Fruit fly (Drosophila melanogaster) whole organism, adult: Measurements from ENCODE around the gene Shc.

Source experiments
- CG11617 ChIP-seq: fragments of 200-800 bp; sonication (Bioruptor generic); optimal IDR thresholded peaks from 2 replicates; lab custom pipeline; 2017; ENCODE audit warnings: mild to moderate bottlenecking, missing biosample characterization, missing genetic modification reagents, missing genetic modification characterization
- CG12768 ChIP-seq: fragments of 200-800 bp; sonication (Bioruptor generic); optimal IDR thresholded peaks from 2 replicates; lab custom pipeline; 2017; ENCODE audit warnings: missing biosample characterization, missing genetic modification characterization, mild to moderate bottlenecking, moderate library complexity, missing genetic modification reagents
- CG14711 ChIP-seq: fragments of 200-800 bp; sonication (Bioruptor generic); optimal IDR thresholded peaks from 2 replicates; lab custom pipeline; 2018; ENCODE audit warnings: missing biosample characterization, mild to moderate bottlenecking, missing genetic modification characterization, moderate library complexity
- CG1620 ChIP-seq: fragments of 200-800 bp; sonication (Bioruptor generic); optimal IDR thresholded peaks from 2 replicates; lab custom pipeline; 2016; ENCODE audit warnings: missing biosample characterization, missing genetic modification characterization
- CG33017 ChIP-seq: fragments of 200-800 bp; sonication (Bioruptor generic); optimal IDR thresholded peaks from 2 replicates; lab custom pipeline; 2018; ENCODE audit warnings: missing biosample characterization, mild to moderate bottlenecking, missing genetic modification characterization, moderate library complexity
- CG5204 ChIP-seq: fragments of 200-800 bp; sonication (Bioruptor generic); optimal IDR thresholded peaks from 2 replicates; lab custom pipeline; 2016; ENCODE audit warnings: missing biosample characterization, missing genetic modification characterization
- CG7045 ChIP-seq: fragments of 200-800 bp; sonication (Bioruptor generic); optimal IDR thresholded peaks from 2 replicates; lab custom pipeline; 2017; ENCODE audit warnings: missing biosample characterization, mild to moderate bottlenecking, missing genetic modification characterization
- CG7101 ChIP-seq: fragments of 200-800 bp; sonication (Bioruptor generic); optimal IDR thresholded peaks from 2 replicates; lab custom pipeline; 2018; ENCODE audit warnings: missing biosample characterization, mild to moderate bottlenecking, missing genetic modification characterization, moderate library complexity
- Clk ChIP-seq: fragments of 200-800 bp; sonication (Bioruptor generic); optimal IDR thresholded peaks from 2 replicates; lab custom pipeline; 2017; ENCODE audit warnings: missing biosample characterization, missing genetic modification characterization
- Crg-1 ChIP-seq: fragments of 200-800 bp; sonication (Bioruptor generic); optimal IDR thresholded peaks from 2 replicates; lab custom pipeline; 2016; ENCODE audit warnings: missing biosample characterization, missing genetic modification characterization
- Hr96 ChIP-seq: fragments of 200-800 bp; sonication (Bioruptor generic); optimal IDR thresholded peaks from 2 replicates; lab custom pipeline; 2016; ENCODE audit warnings: missing biosample characterization, missing genetic modification characterization
- Mnt ChIP-seq: fragments of 200-800 bp; sonication (Bioruptor generic); optimal IDR thresholded peaks from 2 replicates; lab custom pipeline; 2016; ENCODE audit warnings: missing biosample characterization, mild to moderate bottlenecking, missing genetic modification characterization
- bab1 ChIP-seq: fragments of 200-800 bp; sonication (Bioruptor generic); optimal IDR thresholded peaks from 3 replicates; lab custom pipeline; 2019; ENCODE audit warnings: missing biosample characterization, mild to moderate bottlenecking, missing genetic modification characterization, moderate library complexity
- cic ChIP-seq: fragments of 200-800 bp; sonication (Bioruptor generic); optimal IDR thresholded peaks from 2 replicates; lab custom pipeline; 2017; ENCODE audit warnings: missing biosample characterization, mild to moderate bottlenecking, missing genetic modification characterization, moderate library complexity
- cnc ChIP-seq, 2 experiments: fragments of >200 bp; optimal IDR thresholded peaks; 2 replicates each; lab custom pipeline; 2017
- kay ChIP-seq: fragments of 200-800 bp; sonication (Bioruptor generic); peaks from one replicate; lab custom pipeline; 2016; ENCODE audit warnings: missing biosample characterization, missing genetic modification characterization, borderline replicate concordance
- ovo ChIP-seq: fragments of 200-800 bp; sonication (Bioruptor generic); optimal IDR thresholded peaks from 2 replicates; lab custom pipeline; 2016; ENCODE audit warnings: missing biosample characterization, missing genetic modification characterization
- pad ChIP-seq: fragments of 200-800 bp; sonication (Bioruptor generic); optimal IDR thresholded peaks from 3 replicates; lab custom pipeline; 2017; ENCODE audit warnings: missing biosample characterization, missing genetic modification characterization, mild to moderate bottlenecking, moderate library complexity, missing genetic modification reagents
- tj ChIP-seq: fragments of 200-800 bp; sonication (Bioruptor generic); optimal IDR thresholded peaks from 3 replicates; lab custom pipeline; 2017; ENCODE audit warnings: missing biosample characterization, mild to moderate bottlenecking, missing genetic modification characterization, moderate library complexity
- toe ChIP-seq: fragments of 200-800 bp; sonication (Bioruptor generic); optimal IDR thresholded peaks from 2 replicates; lab custom pipeline; 2016; ENCODE audit warnings: missing biosample characterization, missing genetic modification characterization

Shc gene

dm6 chr3L:9381602-9382001 is 45.2 kb upstream of the Shc start, which contains the start of gene Hsp23:
Gene Hsp23, plus strand, starts transcription at chr3L:9381882.
- TF ChIP-seq kay (GFP tag; lab: Kevin White, UChicago) = no peak
- no peak for TF ChIP-seq CG7101 (tag; lab: Kevin White, UChicago)
- TF ChIP-seq Crg-1 (GFP tag; lab: Kevin White, UChicago) = no peak
- no peak for TF ChIP-seq cic (GFP tag; lab: Kevin White, UChicago)
- no peak for TF ChIP-seq CG11617 (GFP tag; lab: Kevin White, UChicago)
- no peak for TF ChIP-seq Hr96 (GFP tag; lab: Kevin White, UChicago)
- no peak for TF ChIP-seq cnc (optimal IDR thresholded peaks at IDR 0.05; lab: Kevin White, UChicago)
- TF ChIP-seq Mnt (GFP tag; lab: Kevin White, UChicago) = no peak
- no peak for TF ChIP-seq toe

- TF ChIP-seq Mnt (GFP tag; lab: Kevin White, UChicago) (peak; percentile 96), CG7101 (tag; lab: Kevin White, UChicago) (peak; percentile 98), tj (GFP tag; lab: Kevin White, UChicago) (peak; percentile 75), Clk (GFP tag; lab: Kevin White, UChicago) (peak; percentile 92), CG5204 (GFP tag; lab: Kevin White, UChicago) (peak; percentile 93), CG11617 (GFP tag; lab: Kevin White, UChicago) (peak; percentile 96), ovo (GFP tag; lab: Kevin White, UChicago) (peak; percentile 77), CG7045 (GFP tag; lab: Kevin White, UChicago) (peak; percentile 97), CG1620 (peak; percentile 88), bab1 (peak; percentile 99), CG33017 (tag; lab: Kevin White, UChicago) (peak; percentile 99), CG14711 (tag; lab: Kevin White, UChicago) (peak; percentile 97), pad (GFP tag; lab: Kevin White, UChicago) (peak; percentile 92), toe (peak; percentile 93), Hr96 (GFP tag; lab: Kevin White, UChicago) (peak; percentile 97), cnc (optimal IDR thresholded peaks at IDR 0.05; lab: Kevin White, UChicago) (peak in 1 of 2 experiments; percentile 69), Crg-1 (GFP tag; lab: Kevin White, UChicago) (peak; percentile 97), cic (GFP tag; lab: Kevin White, UChicago) (peak; percentile 91), CG12768 (GFP tag; lab: Kevin White, UChicago) (peak; percentile 99), kay (GFP tag; lab: Kevin White, UChicago) (peak; percentile 99)
Observed at dm6 chr3L:9383345-9384075, 43.3 kb upstream of the Shc start, which contains the start of gene Hsp27. Gene Hsp27, plus strand, starts transcription at chr3L:9384063.

DNA sequence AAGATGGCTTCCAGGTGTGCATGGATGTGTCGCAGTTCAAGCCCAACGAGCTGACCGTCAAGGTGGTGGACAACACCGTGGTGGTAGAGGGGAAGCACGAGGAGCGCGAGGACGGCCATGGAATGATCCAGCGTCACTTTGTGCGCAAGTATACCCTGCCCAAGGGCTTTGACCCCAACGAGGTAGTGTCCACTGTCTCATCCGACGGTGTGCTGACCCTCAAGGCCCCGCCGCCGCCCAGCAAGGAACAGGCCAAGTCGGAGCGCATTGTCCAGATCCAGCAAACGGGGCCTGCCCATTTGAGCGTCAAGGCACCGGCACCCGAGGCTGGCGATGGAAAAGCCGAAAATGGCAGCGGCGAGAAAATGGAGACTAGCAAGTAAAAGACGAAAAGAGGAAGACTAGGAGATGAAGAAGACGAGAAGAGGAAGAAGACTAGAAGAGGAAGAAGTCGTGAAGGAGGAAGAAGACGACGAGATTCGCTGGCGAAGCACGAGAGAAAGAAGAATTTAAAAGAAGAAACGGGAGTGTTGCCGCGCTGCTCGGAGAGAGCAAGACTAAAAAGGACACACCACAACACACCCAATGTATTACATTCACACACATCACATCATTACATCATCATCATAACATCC is 42.2 kb upstream of the Shc start:
- TF ChIP-seq CG14711 (tag; lab: Kevin White, UChicago) (no peak), Mnt (GFP tag; lab: Kevin White, UChicago) (no peak), pad (GFP tag; lab: Kevin White, UChicago) (no peak), bab1 (no peak), CG5204 (GFP tag; lab: Kevin White, UChicago) (no peak), CG7045 (GFP tag; lab: Kevin White, UChicago) (no peak)

DNA sequence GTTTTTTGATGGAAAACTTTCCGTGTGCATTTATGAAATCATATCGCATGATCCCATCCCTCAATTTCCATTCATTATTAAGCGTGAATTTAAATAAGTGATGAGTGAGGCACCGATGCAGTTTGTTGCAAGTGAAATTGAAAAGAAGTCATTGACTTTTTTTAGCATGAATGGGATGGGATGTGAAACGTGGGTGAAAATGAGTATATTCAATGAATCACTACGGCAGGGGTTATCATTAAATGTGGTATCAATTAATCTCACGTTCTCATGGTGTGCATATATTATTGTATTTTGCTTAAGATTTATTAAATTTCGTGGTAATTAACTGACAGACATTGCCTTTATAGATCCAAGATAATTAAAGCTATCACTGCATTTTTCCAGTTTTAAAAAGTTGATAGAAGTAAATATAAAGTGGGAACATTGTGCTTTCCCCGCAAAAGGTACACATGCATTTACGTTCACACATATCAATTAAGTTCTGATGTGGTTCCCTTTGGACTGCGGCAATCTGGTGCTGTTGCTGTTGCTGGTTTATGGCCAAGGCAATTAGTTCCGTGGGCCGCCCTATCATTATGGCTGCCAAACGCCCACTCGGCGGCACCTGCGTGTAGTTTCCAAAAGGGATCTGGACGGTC is 35.4 kb upstream of the Shc start:
- TF ChIP-seq CG7045 (GFP tag; lab: Kevin White, UChicago) = peak; percentile 33
- peak; percentile 20 for TF ChIP-seq CG12768 (GFP tag; lab: Kevin White, UChicago)
- no peak for TF ChIP-seq Mnt (GFP tag; lab: Kevin White, UChicago)
- no peak for TF ChIP-seq ovo (GFP tag; lab: Kevin White, UChicago)
- TF ChIP-seq Clk (GFP tag; lab: Kevin White, UChicago) = no peak
- TF ChIP-seq pad (GFP tag; lab: Kevin White, UChicago) = no peak
- TF ChIP-seq cic (GFP tag; lab: Kevin White, UChicago) = peak; percentile 70
- peak; percentile 84 for TF ChIP-seq kay (GFP tag; lab: Kevin White, UChicago)
- no peak for TF ChIP-seq toe
- no peak for TF ChIP-seq CG5204 (GFP tag; lab: Kevin White, UChicago)
- TF ChIP-seq tj (GFP tag; lab: Kevin White, UChicago) = peak; percentile 34
- no peak for TF ChIP-seq CG7101 (tag; lab: Kevin White, UChicago)
- TF ChIP-seq CG11617 (GFP tag; lab: Kevin White, UChicago) = no peak
- no peak for TF ChIP-seq CG33017 (tag; lab: Kevin White, UChicago)
- no peak for TF ChIP-seq cnc (optimal IDR thresholded peaks at IDR 0.05; lab: Kevin White, UChicago)

dm6 chr3L:9396038-9396437 is 30.8 kb upstream of the Shc start:
- peak; percentile 9 for TF ChIP-seq CG7045 (GFP tag; lab: Kevin White, UChicago)
- no peak for TF ChIP-seq CG11617 (GFP tag; lab: Kevin White, UChicago)
- TF ChIP-seq Mnt (GFP tag; lab: Kevin White, UChicago) = no peak
- TF ChIP-seq CG7101 (tag; lab: Kevin White, UChicago) = no peak
- TF ChIP-seq CG12768 (GFP tag; lab: Kevin White, UChicago) = peak; percentile 49
- peak; percentile 76 for TF ChIP-seq cic (GFP tag; lab: Kevin White, UChicago)
- TF ChIP-seq ovo (GFP tag; lab: Kevin White, UChicago) = peak; percentile 94
- peak; percentile 95 for TF ChIP-seq kay (GFP tag; lab: Kevin White, UChicago)
- no peak for TF ChIP-seq CG1620
- no peak for TF ChIP-seq CG5204 (GFP tag; lab: Kevin White, UChicago)
- no peak for TF ChIP-seq CG33017 (tag; lab: Kevin White, UChicago)
- peak; percentile 36 for TF ChIP-seq pad (GFP tag; lab: Kevin White, UChicago)
- peak; percentile 91 for TF ChIP-seq tj (GFP tag; lab: Kevin White, UChicago)
